Fruit fly (Drosophila melanogaster): ENCODE data around the gene Orp8.

- no peak for TF ChIP-seq CrebA (GFP tag; optimal IDR thresholded peaks at IDR 0.05; ENCODE audit: borderline replicate concordance)
- no peak for TF ChIP-seq usp (GFP tag; optimal IDR thresholded peaks at IDR 0.05)
- TF ChIP-seq dsf (GFP tag; optimal IDR thresholded peaks at IDR 0.05; ENCODE audit: borderline replicate concordance), result no peak
- TF ChIP-seq Myc (optimal IDR thresholded peaks at IDR 0.05), result no peak
- TF ChIP-seq Dif (GFP tag; optimal IDR thresholded peaks at IDR 0.05; ENCODE audit: partially characterized antibody), result no peak
- no peak for TF ChIP-seq pan (optimal IDR thresholded peaks at IDR 0.05)
- TF ChIP-seq fru (GFP tag; optimal IDR thresholded peaks at IDR 0.05), result no peak
- TF ChIP-seq Abd-B (GFP tag; optimal IDR thresholded peaks at IDR 0.05), result no peak
These were observed 43.8 kb upstream of the Orp8 start for dm6 chr3R:20265239-20265846.
